Worm (Caenorhabditis elegans): ENCODE measurements around the gene F15E6.9.

DNA sequence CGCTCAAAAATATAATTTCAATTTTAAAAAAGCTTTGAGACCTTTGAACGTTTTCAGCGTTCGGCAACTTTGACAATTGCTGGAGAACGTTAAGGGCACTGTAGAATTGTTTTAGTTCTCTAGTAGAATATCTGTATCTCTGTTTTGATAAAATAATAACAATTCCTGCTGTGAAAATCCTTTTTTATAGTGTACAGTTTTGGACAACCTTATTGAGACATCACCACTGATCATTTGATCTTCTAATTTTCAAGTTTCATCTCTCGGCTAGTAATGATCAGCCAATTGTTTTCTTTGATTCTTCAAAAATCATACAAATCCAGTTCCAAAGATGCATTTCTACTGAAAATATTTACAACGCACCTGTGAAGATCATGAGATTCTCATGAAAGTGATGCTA, 6.3 kb downstream of the F15E6.9 start, which contains the start of gene F15E6.10:
- TF ChIP-seq sea-1 (GFP tag; conservative IDR thresholded peaks at IDR 0.05) (no peak), hnd-1 (tag; optimal IDR thresholded peaks at IDR 0.05) (no peak), ceh-13 (GFP tag; optimal IDR thresholded peaks at IDR 0.05) (no peak)
